Worm (Caenorhabditis elegans) whole organism, L3 larva: ENCODE measurements around the gene T12G3.6.
A peak's percentile ranks its signal among the peaks of the same experiment; 100 is the strongest.

Experiments
- ZK546.5 ChIP-seq: sonication (generic microtip); optimal IDR thresholded peaks from 2 replicates; lab custom pipeline; 2017; ENCODE audit warnings: missing biosample characterization, missing genetic modification characterization
- ceh-16 ChIP-seq: sonication (generic microtip); optimal IDR thresholded peaks from 2 replicates; lab custom pipeline; 2017; ENCODE audit warnings: missing biosample characterization, missing genetic modification characterization
- ceh-28 ChIP-seq: fragments of 150-350 bp; optimal IDR thresholded peaks from 2 replicates; lab custom pipeline; 2014; ENCODE audit warnings: missing biosample characterization, missing genetic modification reagents, missing genetic modification characterization
- daf-12 ChIP-seq: fragments of 150-350 bp; optimal IDR thresholded peaks from 2 replicates; lab custom pipeline; 2014; ENCODE audit warnings: missing biosample characterization, missing genetic modification reagents, missing genetic modification characterization
- egl-27 ChIP-seq: sonication (generic microtip); optimal IDR thresholded peaks from 4 replicates; lab custom pipeline; 2017; ENCODE audit warnings: missing biosample characterization, missing genetic modification reagents, missing genetic modification characterization
- elt-1 ChIP-seq: fragments of 150-350 bp; optimal IDR thresholded peaks from 2 replicates; lab custom pipeline; 2014; ENCODE audit warnings: missing biosample characterization, missing genetic modification characterization
- elt-2 ChIP-seq: sonication (generic microtip); optimal IDR thresholded peaks from 2 replicates; lab custom pipeline; 2016; ENCODE audit warnings: missing genetic modification reagents, mild to moderate bottlenecking, missing genetic modification characterization, missing compliant biosample characterization
- elt-3 ChIP-seq, 3 experiments: fragments of 150-350 bp in 1 of 3; sonication (generic microtip) in 2 of 3; optimal IDR thresholded peaks; 2 replicates in 2 of 3; 4 replicates in 1 of 3; lab custom pipeline; 2014 to 2017; ENCODE audit warnings: missing biosample characterization in 3 of 3, missing genetic modification characterization in 3 of 3
- fkh-10 ChIP-seq: sonication (generic microtip); optimal IDR thresholded peaks from 2 replicates; lab custom pipeline; 2017; ENCODE audit warnings: missing biosample characterization, missing genetic modification reagents, missing genetic modification characterization
- fos-1 ChIP-seq: fragments of 150-350 bp; optimal IDR thresholded peaks from 2 replicates; lab custom pipeline; 2014; ENCODE audit warnings: missing biosample characterization, missing genetic modification characterization
- hmg-11 ChIP-seq: sonication (generic microtip); optimal IDR thresholded peaks from 2 replicates; lab custom pipeline; 2016; ENCODE audit warnings: missing genetic modification characterization, missing compliant biosample characterization
- jun-1 ChIP-seq: fragments of 150-350 bp; optimal IDR thresholded peaks from 2 replicates; lab custom pipeline; 2014; ENCODE audit warnings: missing biosample characterization, missing genetic modification reagents, missing genetic modification characterization
- lin-15B ChIP-seq: fragments of 150-350 bp; optimal IDR thresholded peaks from 2 replicates; lab custom pipeline; 2014; ENCODE audit warnings: missing biosample characterization, missing genetic modification characterization
- lsy-12 ChIP-seq: sonication (generic microtip); optimal IDR thresholded peaks from 2 replicates; lab custom pipeline; 2016; ENCODE audit warnings: mild to moderate bottlenecking, missing genetic modification characterization, missing compliant biosample characterization
- nhr-11 ChIP-seq: fragments of 150-350 bp; optimal IDR thresholded peaks from 2 replicates; lab custom pipeline; 2014; ENCODE audit warnings: missing biosample characterization, missing genetic modification characterization
- nhr-12 ChIP-seq: fragments of 150-350 bp; optimal IDR thresholded peaks from 2 replicates; lab custom pipeline; 2014; ENCODE audit warnings: missing biosample characterization, missing genetic modification characterization
- nhr-23 ChIP-seq: fragments of 150-350 bp; optimal IDR thresholded peaks from 2 replicates; lab custom pipeline; 2014; ENCODE audit warnings: missing biosample characterization, missing genetic modification reagents, missing genetic modification characterization
- nhr-25 ChIP-seq: sonication (generic microtip); optimal IDR thresholded peaks from 2 replicates; lab custom pipeline; 2017; ENCODE audit warnings: missing biosample characterization, missing genetic modification characterization
- nhr-28 ChIP-seq: fragments of 150-350 bp; optimal IDR thresholded peaks from 2 replicates; lab custom pipeline; 2014; ENCODE audit warnings: missing biosample characterization, missing genetic modification characterization
- nhr-43 ChIP-seq: sonication (generic microtip); optimal IDR thresholded peaks from 2 replicates; lab custom pipeline; 2016; ENCODE audit warnings: mild to moderate bottlenecking, missing genetic modification characterization, missing compliant biosample characterization; ENCODE audit not compliant: poor library complexity, severe bottlenecking
- pha-4 ChIP-seq: fragments of 150-350 bp; optimal IDR thresholded peaks from 2 replicates; lab custom pipeline; 2014; ENCODE audit warnings: missing biosample characterization, missing genetic modification reagents, missing genetic modification characterization
- pqm-1 ChIP-seq: fragments of 150-350 bp; optimal IDR thresholded peaks from 2 replicates; lab custom pipeline; 2017; ENCODE audit warnings: missing biosample characterization, missing genetic modification characterization, inconsistent platforms
- sea-2 ChIP-seq: fragments of 150-350 bp; sonication (generic microtip); optimal IDR thresholded peaks from 4 replicates; lab custom pipeline; 2014; ENCODE audit warnings: missing biosample characterization, missing genetic modification reagents, missing genetic modification characterization
- skn-1 ChIP-seq: fragments of 150-350 bp; optimal IDR thresholded peaks from 2 replicates; lab custom pipeline; 2014; ENCODE audit warnings: missing biosample characterization, missing genetic modification characterization
- unc-39 ChIP-seq: sonication (generic microtip); optimal IDR thresholded peaks from 4 replicates; lab custom pipeline; 2017; ENCODE audit warnings: missing biosample characterization, missing genetic modification characterization
- unc-62 ChIP-seq: fragments of 150-350 bp; sonication (generic microtip); optimal IDR thresholded peaks from 4 replicates; lab custom pipeline; 2014; ENCODE audit warnings: missing biosample characterization, missing genetic modification reagents, missing genetic modification characterization
- zag-1 ChIP-seq: fragments of 150-350 bp; optimal IDR thresholded peaks from 2 replicates; lab custom pipeline; 2014; ENCODE audit warnings: missing biosample characterization, missing genetic modification characterization
- ztf-11 ChIP-seq: fragments of 150-350 bp; optimal IDR thresholded peaks from 2 replicates; lab custom pipeline; 2014; ENCODE audit warnings: missing biosample characterization, missing genetic modification characterization
- ztf-4 ChIP-seq: fragments of 150-350 bp; optimal IDR thresholded peaks from 2 replicates; lab custom pipeline; 2014; ENCODE audit warnings: missing biosample characterization, missing genetic modification characterization

The T12G3.6 gene

ce11 chrIV:12051049-12051792 lies 20.1 kb upstream of the T12G3.6 start, which contains the start of the genes bre-5 and spt-5 (continued):
- no peak for TF ChIP-seq egl-27 (tag; lab: Kevin White, UChicago)
- peak; percentile 36 for TF ChIP-seq lin-15B
- TF ChIP-seq unc-62 (GFP tag; lab: Kevin White, UChicago) = no peak
- TF ChIP-seq elt-2 (tag; lab: Kevin White, UChicago) = no peak
- TF ChIP-seq pqm-1 (tag; lab: Kevin White, UChicago) = no peak
- peak; percentile 35 for TF ChIP-seq ceh-28 (tag; lab: Kevin White, UChicago)
- no peak for TF ChIP-seq jun-1 (tag; lab: Kevin White, UChicago)
- TF ChIP-seq skn-1 (tag; lab: Kevin White, UChicago) = no peak
- no peak for TF ChIP-seq nhr-11 (tag; lab: Kevin White, UChicago)

- TF ChIP-seq skn-1 (tag; lab: Kevin White, UChicago) (no peak), pha-4 (tag; lab: Kevin White, UChicago) (peak; percentile 90)
- TF ChIP-seq, all 47 proteins: peak for 1
These were observed 16.7 kb upstream of the T12G3.6 start, which contains the start of gene T12G3.4 for ce11 chrIV:12047552-12048347. T12G3.4 (plus strand) TSS chrIV:12048256.

ce11 chrIV:12046524-12047203 lies 15.6 kb upstream of the T12G3.6 start, which contains the start of gene T12G3.2:
T12G3.2 (minus strand) TSS chrIV:12046967.
- no peak for TF ChIP-seq ztf-11 (tag; lab: Kevin White, UChicago)
- TF ChIP-seq jun-1 (tag; lab: Kevin White, UChicago) = peak; percentile 10
- peak; percentile 13 for TF ChIP-seq nhr-23 (tag; lab: Kevin White, UChicago)
- no peak for TF ChIP-seq unc-39 (tag; lab: Kevin White, UChicago)
- no peak for TF ChIP-seq ZK546.5 (tag; lab: Kevin White, UChicago)
- TF ChIP-seq nhr-28 = no peak
- peak; percentile 82 for TF ChIP-seq elt-2 (tag; lab: Kevin White, UChicago)
- no peak for TF ChIP-seq zag-1 (tag; lab: Kevin White, UChicago)
- no peak for TF ChIP-seq ztf-4 (tag; lab: Kevin White, UChicago)
- TF ChIP-seq nhr-43 (tag; lab: Kevin White, UChicago) = peak; percentile 16
- TF ChIP-seq lin-15B = no peak
- no peak for TF ChIP-seq ceh-16 (tag; lab: Kevin White, UChicago)
- TF ChIP-seq pha-4 (tag; lab: Kevin White, UChicago) = peak; percentile 28
- TF ChIP-seq lsy-12 (tag; lab: Kevin White, UChicago) = peak; percentile 1
- TF ChIP-seq fos-1 (tag; lab: Kevin White, UChicago) = no peak
- TF ChIP-seq fkh-10 (GFP tag; lab: Kevin White, UChicago) = no peak
- no peak for TF ChIP-seq skn-1 (tag; lab: Kevin White, UChicago)
- peak in 1 of 3 experiments; percentile 59 for TF ChIP-seq elt-3 (tag; optimal IDR thresholded peaks at IDR 0.05; lab: Kevin White, UChicago)
- TF ChIP-seq hmg-11 (tag; lab: Kevin White, UChicago) = no peak
- TF ChIP-seq nhr-25 (tag; lab: Kevin White, UChicago) = peak; percentile 1
- no peak for TF ChIP-seq sea-2 (GFP tag; lab: Kevin White, UChicago)
- peak; percentile 52 for TF ChIP-seq pqm-1 (tag; lab: Kevin White, UChicago)
- peak; percentile 7 for TF ChIP-seq ceh-28 (tag; lab: Kevin White, UChicago)
- TF ChIP-seq egl-27 (tag; lab: Kevin White, UChicago) = no peak

ce11 chrIV:12044844-12045738 lies 14.0 kb upstream of the T12G3.6 start:
- TF ChIP-seq egl-27 (tag; lab: Kevin White, UChicago) (no peak), ZK546.5 (tag; lab: Kevin White, UChicago) (no peak), daf-12 (tag; lab: Kevin White, UChicago) (no peak), nhr-43 (tag; lab: Kevin White, UChicago) (peak; percentile 62), pqm-1 (tag; lab: Kevin White, UChicago) (peak; percentile 16), skn-1 (tag; lab: Kevin White, UChicago) (no peak), nhr-23 (tag; lab: Kevin White, UChicago) (peak; percentile 60), elt-2 (tag; lab: Kevin White, UChicago) (peak; percentile 19), nhr-12 (tag; lab: Kevin White, UChicago) (no peak), unc-62 (GFP tag; lab: Kevin White, UChicago) (no peak), elt-1 (tag; lab: Kevin White, UChicago) (peak; percentile 8)
- TF ChIP-seq, all 47 proteins: peak for 5
